Fruit fly (Drosophila melanogaster) whole organism, embryonic: ENCODE measurements around the gene CG5390.

Experiments used
- Awh ChIP-seq: fragments of 200-800 bp; sonication (Bioruptor generic); IDR thresholded peaks from 2 replicates; pipeline ENCODE4, ENCODE4 v1.3.6; 2022; ENCODE audit warnings: missing biosample characterization, missing genetic modification characterization
- CG10462 ChIP-seq: fragments of 200-800 bp; sonication (Bioruptor generic); optimal IDR thresholded peaks from 2 replicates; lab custom pipeline; 2016; ENCODE audit warnings: missing biosample characterization, missing genetic modification characterization
- CG11247 ChIP-seq: fragments of 200-800 bp; sonication (Bioruptor generic); IDR thresholded peaks from 2 replicates; pipeline ENCODE4 v1.3.6; 2022; ENCODE audit warnings: missing biosample characterization, missing genetic modification characterization
- CG11723 ChIP-seq: fragments of 200-800 bp; sonication (Bioruptor generic); optimal IDR thresholded peaks from 2 replicates; lab custom pipeline; 2017; ENCODE audit warnings: missing biosample characterization, mild to moderate bottlenecking, missing genetic modification characterization
- CG13287 ChIP-seq: fragments of 200-800 bp; sonication (Bioruptor generic); IDR thresholded peaks from 2 replicates; pipeline ENCODE4 v1.3.6; 2022; ENCODE audit warnings: missing biosample characterization, missing genetic modification characterization; ENCODE audit not compliant: partially characterized antibody
- CG13624 ChIP-seq: fragments of 200-800 bp; sonication (Bioruptor generic); optimal IDR thresholded peaks from 2 replicates; lab custom pipeline; 2016; ENCODE audit warnings: missing biosample characterization, missing genetic modification characterization
- CG1603 ChIP-seq: fragments of 200-800 bp; sonication (Bioruptor generic); optimal IDR thresholded peaks from 2 replicates; lab custom pipeline; 2019; ENCODE audit warnings: missing biosample characterization, mild to moderate bottlenecking, missing genetic modification characterization, moderate library complexity
- CG30020 ChIP-seq: fragments of 200-800 bp; optimal IDR thresholded peaks from 2 replicates; lab custom pipeline; 2019; ENCODE audit warnings: missing biosample characterization, mild to moderate bottlenecking, missing genetic modification characterization, moderate library complexity
- CG31441 ChIP-seq: fragments of 200-800 bp; sonication (Bioruptor generic); IDR thresholded peaks from 2 replicates; pipeline ENCODE4 v1.3.6; 2022; ENCODE audit warnings: missing biosample characterization, missing genetic modification characterization
- CG34224 ChIP-seq: fragments of 200-800 bp; sonication (Bioruptor generic); IDR thresholded peaks from 3 replicates; pipeline ENCODE4 v1.3.6; 2022; ENCODE audit warnings: missing biosample characterization, missing genetic modification characterization; ENCODE audit not compliant: partially characterized antibody
- CG4617 ChIP-seq: fragments of 200-800 bp; sonication (Bioruptor generic); optimal IDR thresholded peaks from 3 replicates; lab custom pipeline; 2016; ENCODE audit warnings: missing biosample characterization, missing genetic modification characterization, borderline replicate concordance
- CG5180 ChIP-seq: fragments of 200-800 bp; sonication (Bioruptor generic); optimal IDR thresholded peaks from 3 replicates; lab custom pipeline; 2017; ENCODE audit warnings: missing biosample characterization, missing genetic modification characterization, mild to moderate bottlenecking, moderate library complexity, missing genetic modification reagents
- CG6254 ChIP-seq: fragments of 200-800 bp; sonication (Bioruptor generic); optimal IDR thresholded peaks from 3 replicates; lab custom pipeline; 2017; ENCODE audit warnings: mild to moderate bottlenecking, missing biosample characterization, missing genetic modification reagents, missing genetic modification characterization
- CG6765 ChIP-seq: fragments of 200-800 bp; sonication (Bioruptor generic); optimal IDR thresholded peaks from 3 replicates; lab custom pipeline; 2017; ENCODE audit warnings: missing biosample characterization, mild to moderate bottlenecking, missing genetic modification characterization
- CG7987 ChIP-seq: fragments of 200-800 bp; sonication (Bioruptor generic); optimal IDR thresholded peaks from 2 replicates; lab custom pipeline; 2018; ENCODE audit warnings: missing biosample characterization, mild to moderate bottlenecking, missing genetic modification characterization, moderate library complexity
- CG8290 ChIP-seq, 3 experiments: fragments of 200-800 bp; sonication (Bioruptor generic); optimal IDR thresholded peaks; 2 replicates each; lab custom pipeline; 2016 to 2019; ENCODE audit warnings: missing biosample characterization in 3 of 3, missing genetic modification characterization in 3 of 3, mild to moderate bottlenecking in 2 of 3, moderate library complexity in 1 of 3
- CG8478 ChIP-seq: fragments of >200 bp; optimal IDR thresholded peaks from 2 replicates; lab custom pipeline; 2018
- CG8944 ChIP-seq: fragments of 200-800 bp; sonication (Bioruptor generic); optimal IDR thresholded peaks from 3 replicates; lab custom pipeline; 2016; ENCODE audit warnings: missing biosample characterization, missing genetic modification characterization
- CG9437 ChIP-seq: fragments of 200-800 bp; sonication (Bioruptor generic); optimal IDR thresholded peaks from 2 replicates; lab custom pipeline; 2018; ENCODE audit warnings: missing biosample characterization, mild to moderate bottlenecking, missing genetic modification characterization
- CG9932 ChIP-seq: fragments of 200-800 bp; sonication (Bioruptor generic); IDR thresholded peaks from 2 replicates; pipeline ENCODE4 v1.3.6; 2022; ENCODE audit warnings: missing biosample characterization, missing genetic modification characterization
- CHES-1-like ChIP-seq: fragments of 200-800 bp; sonication (Bioruptor generic); optimal IDR thresholded peaks from 2 replicates; lab custom pipeline; 2016; ENCODE audit warnings: missing biosample characterization, missing genetic modification characterization
- D19A ChIP-seq: fragments of 200-800 bp; optimal IDR thresholded peaks from 3 replicates; lab custom pipeline; 2019; ENCODE audit warnings: missing biosample characterization, mild to moderate bottlenecking, missing genetic modification characterization, moderate library complexity
- Dbx ChIP-seq: fragments of 200-800 bp; sonication (Bioruptor generic); IDR thresholded peaks from 3 replicates; pipeline ENCODE4 v1.3.6; 2022; ENCODE audit warnings: missing biosample characterization, missing genetic modification characterization
- Doc3 ChIP-seq: fragments of 200-800 bp; sonication (Bioruptor generic); IDR thresholded peaks from 3 replicates; pipeline ENCODE4 v1.3.6; 2022; ENCODE audit warnings: missing biosample characterization, missing genetic modification characterization; ENCODE audit not compliant: partially characterized antibody
- Dp ChIP-seq: fragments of 200-800 bp; sonication (Bioruptor generic); optimal IDR thresholded peaks from 2 replicates; lab custom pipeline; 2018; ENCODE audit warnings: missing biosample characterization, mild to moderate bottlenecking, missing genetic modification characterization, moderate library complexity
- E2f1 ChIP-seq: fragments of 200-800 bp; sonication (Bioruptor generic); IDR thresholded peaks from 2 replicates; pipeline ENCODE4 v1.3.6; 2022; ENCODE audit warnings: missing biosample characterization, missing genetic modification characterization
- HmgZ ChIP-seq: fragments of 200-800 bp; sonication (Bioruptor generic); optimal IDR thresholded peaks from 2 replicates; lab custom pipeline; 2018; ENCODE audit warnings: missing biosample characterization, mild to moderate bottlenecking, missing genetic modification characterization
- Hmx ChIP-seq: fragments of 200-800 bp; sonication (Bioruptor generic); optimal IDR thresholded peaks from 2 replicates; lab custom pipeline; 2016; ENCODE audit warnings: missing biosample characterization, missing genetic modification characterization
- Med ChIP-seq: fragments of 200-800 bp; sonication (Bioruptor generic); peaks from one replicate; lab custom pipeline; 2016; ENCODE audit warnings: missing biosample characterization, missing genetic modification characterization, mild to moderate bottlenecking, inconsistent platforms, moderate library complexity
- Meics ChIP-seq: fragments of 200-800 bp; sonication (Bioruptor generic); optimal IDR thresholded peaks from 2 replicates; lab custom pipeline; 2017; ENCODE audit warnings: missing biosample characterization, mild to moderate bottlenecking, missing genetic modification characterization
- cad ChIP-seq: fragments of >200 bp; optimal IDR thresholded peaks from 2 replicates; lab custom pipeline; 2017; ENCODE audit warnings: missing biosample characterization, missing genetic modification characterization
- da ChIP-seq: fragments of 200-800 bp; sonication (Bioruptor generic); optimal IDR thresholded peaks from 2 replicates; lab custom pipeline; 2016; ENCODE audit warnings: missing biosample characterization, missing genetic modification characterization
- dm ChIP-seq: fragments of 200-800 bp; sonication (Bioruptor generic); optimal IDR thresholded peaks from 3 replicates; lab custom pipeline; 2016; ENCODE audit warnings: missing biosample characterization, missing genetic modification characterization
- dmrt99B ChIP-seq: fragments of 200-800 bp; sonication (Bioruptor generic); optimal IDR thresholded peaks from 2 replicates; lab custom pipeline; 2018; ENCODE audit warnings: missing biosample characterization, mild to moderate bottlenecking, missing genetic modification characterization, moderate library complexity
- esg ChIP-seq: fragments of 200-800 bp; sonication (Bioruptor generic); conservative IDR thresholded peaks from 2 replicates; pipeline ENCODE4 v1.3.6; 2022; ENCODE audit warnings: missing biosample characterization, missing genetic modification characterization
- eve ChIP-seq, 2 experiments: fragments of >200 bp; optimal IDR thresholded peaks; 2 replicates each; lab custom pipeline; 2017; ENCODE audit warnings: missing biosample characterization in 2 of 2, missing genetic modification characterization in 2 of 2
- fd102C ChIP-seq: fragments of 200-800 bp; sonication (Bioruptor generic); optimal IDR thresholded peaks from 2 replicates; lab custom pipeline; 2018; ENCODE audit warnings: missing biosample characterization, mild to moderate bottlenecking, missing genetic modification characterization, moderate library complexity
- fru ChIP-seq: fragments of >200 bp; optimal IDR thresholded peaks from 2 replicates; lab custom pipeline; 2017
- gfzf ChIP-seq: fragments of 200-800 bp; sonication (Bioruptor generic); optimal IDR thresholded peaks from 2 replicates; lab custom pipeline; 2016; ENCODE audit warnings: missing biosample characterization, mild to moderate bottlenecking, missing genetic modification characterization, moderate library complexity
- gsb ChIP-seq: fragments of 200-800 bp; sonication (Bioruptor generic); IDR thresholded peaks from 2 replicates; pipeline ENCODE4 v1.3.6; 2022; ENCODE audit warnings: missing biosample characterization, missing genetic modification characterization
- gt ChIP-seq: fragments of 200-800 bp; sonication (Bioruptor generic); IDR thresholded peaks from 2 replicates; pipeline ENCODE4 v1.3.6; 2022; ENCODE audit warnings: missing biosample characterization, missing genetic modification characterization
- ham ChIP-seq: fragments of 200-800 bp; sonication (Bioruptor generic); IDR thresholded peaks from 2 replicates; pipeline ENCODE4 v1.3.6; 2022; ENCODE audit warnings: missing biosample characterization, missing genetic modification characterization
- hbn ChIP-seq: fragments of 200-800 bp; sonication (Bioruptor generic); IDR thresholded peaks from 2 replicates; pipeline ENCODE4 v1.3.6; 2022; ENCODE audit warnings: missing biosample characterization, missing genetic modification characterization; ENCODE audit not compliant: partially characterized antibody
- jing ChIP-seq: fragments of 200-800 bp; sonication (Bioruptor generic); optimal IDR thresholded peaks from 2 replicates; lab custom pipeline; 2018; ENCODE audit warnings: missing biosample characterization, mild to moderate bottlenecking, missing genetic modification characterization
- lbe ChIP-seq: fragments of 200-800 bp; sonication (Bioruptor generic); optimal IDR thresholded peaks from 2 replicates; lab custom pipeline; 2016; ENCODE audit warnings: missing biosample characterization, mild to moderate bottlenecking, missing genetic modification characterization
- lov ChIP-seq, 2 experiments: fragments of 200-800 bp in 1 of 2; fragments of >200 bp in 1 of 2; sonication (Bioruptor generic) in 1 of 2; IDR thresholded peaks in 1 of 2; optimal IDR thresholded peaks in 1 of 2; 2 replicates in 1 of 2; 3 replicates in 1 of 2; pipeline versions ENCODE4 v1.3.6 to Lab custom; 2017 to 2022; ENCODE audit warnings: missing biosample characterization in 1 of 2, missing genetic modification characterization in 1 of 2
- nau ChIP-seq: fragments of 200-800 bp; sonication (Bioruptor generic); optimal IDR thresholded peaks from 3 replicates; lab custom pipeline; 2017; ENCODE audit warnings: missing biosample characterization, mild to moderate bottlenecking, missing genetic modification characterization, missing genetic modification reagents
- pita ChIP-seq: fragments of 200-800 bp; sonication (Bioruptor generic); optimal IDR thresholded peaks from 2 replicates; lab custom pipeline; 2017; ENCODE audit warnings: missing biosample characterization, mild to moderate bottlenecking, missing genetic modification characterization
- pzg ChIP-seq: fragments of 200-800 bp; sonication (Bioruptor generic); optimal IDR thresholded peaks from 3 replicates; lab custom pipeline; 2018; ENCODE audit warnings: missing biosample characterization, mild to moderate bottlenecking, missing genetic modification characterization, moderate library complexity
- run ChIP-seq: fragments of 200-800 bp; sonication (Bioruptor generic); optimal IDR thresholded peaks from 3 replicates; lab custom pipeline; 2018; ENCODE audit warnings: missing biosample characterization, mild to moderate bottlenecking, missing genetic modification characterization
- usp ChIP-seq: fragments of >200 bp; optimal IDR thresholded peaks from 2 replicates; lab custom pipeline; 2017; ENCODE audit warnings: missing biosample characterization, missing genetic modification characterization

The CG5390 gene

DNA sequence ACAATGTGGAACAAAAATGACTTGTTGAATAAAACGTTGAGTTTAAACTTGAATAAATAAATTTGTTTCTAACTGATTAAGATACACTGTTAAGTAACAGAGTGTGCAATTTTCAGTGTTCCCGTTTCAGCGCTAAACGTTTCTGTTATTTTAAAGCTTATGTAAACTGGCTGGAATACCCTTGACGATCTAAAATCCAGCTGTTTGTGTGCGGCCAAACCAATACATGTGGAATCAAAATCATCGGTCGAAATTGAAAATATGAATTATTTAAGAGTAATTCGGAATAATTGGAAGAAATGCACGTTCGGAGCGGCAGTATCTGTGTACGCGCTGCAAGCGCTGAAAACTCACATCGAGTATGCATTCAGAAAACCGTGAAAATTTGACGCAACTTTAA, 36.5 kb downstream of the CG5390 start, which contains the start of gene Mulk (continued):
- TF ChIP-seq CG7987 (GFP tag; lab: Kevin White, UChicago) (no peak), fd102C (no peak), Dbx (GFP tag; lab: Robert Waterston, UW) (no peak), Dp (GFP tag; lab: Kevin White, UChicago) (no peak), gt (GFP tag; lab: Robert Waterston, UW) (no peak), Awh (GFP tag; lab: Robert Waterston, UW) (no peak), pzg (GFP tag; lab: Kevin White, UChicago) (peak; percentile 31), nau (no peak), CG9932 (GFP tag; lab: Robert Waterston, UW) (no peak), CG5180 (GFP tag; lab: Kevin White, UChicago) (peak; percentile 40), lbe (GFP tag; lab: Kevin White, UChicago) (no peak), CG30020 (tag; lab: Kevin White, UChicago) (peak; percentile 90), CG8290 (GFP tag; optimal IDR thresholded peaks at IDR 0.05; lab: Kevin White, UChicago) (no peak), CG8290 (tag; optimal IDR thresholded peaks at IDR 0.05; lab: Kevin White, UChicago) (no peak), eve (GFP tag; optimal IDR thresholded peaks at IDR 0.05; lab: Kevin White, UChicago) (peak in 1 of 2 experiments; percentile 40), dmrt99B (no peak), Med (no peak), CG6254 (GFP tag; lab: Kevin White, UChicago) (no peak), hbn (GFP tag; lab: Robert Waterston, UW) (peak; percentile 36; the same call in 1 of the 2 replicates), dm (GFP tag; lab: Kevin White, UChicago) (peak; percentile 19), CG4617 (GFP tag; lab: Kevin White, UChicago) (peak; percentile 5), CG8478 (lab: Kevin White, UChicago) (no peak), Meics (GFP tag; lab: Kevin White, UChicago) (no peak), fru (lab: Kevin White, UChicago) (no peak), CG1603 (tag; lab: Kevin White, UChicago) (peak; percentile 95), CG10462 (GFP tag; lab: Kevin White, UChicago) (no peak), HmgZ (tag; lab: Kevin White, UChicago) (peak; percentile 10), esg (GFP tag; lab: Robert Waterston, UW) (no peak)

dm6 chr2L:10268688-10269087, 37.7 kb downstream of the CG5390 start, which contains the start of gene CG4957:
CG4957 (plus strand) TSS chr2L:10268872.
- no peak for TF ChIP-seq E2f1
- no peak for TF ChIP-seq run (tag; lab: Kevin White, UChicago)
- no peak for TF ChIP-seq gsb (GFP tag; lab: Robert Waterston, UW)
- TF ChIP-seq D19A = no peak
- no peak for TF ChIP-seq CG8944
- no peak for TF ChIP-seq da (GFP tag; lab: Kevin White, UChicago)
- no peak for TF ChIP-seq Doc3 (GFP tag; lab: Robert Waterston, UW)
- TF ChIP-seq pita = no peak
- no peak for TF ChIP-seq ham (GFP tag; lab: Robert Waterston, UW)
- TF ChIP-seq CG9437 = no peak
- no peak for TF ChIP-seq CHES-1-like (GFP tag; lab: Kevin White, UChicago)
- TF ChIP-seq CG13287 = no peak
- TF ChIP-seq CG11723 = no peak
- no peak for TF ChIP-seq Hmx
- TF ChIP-seq lov (optimal IDR thresholded peaks at IDR 0.05; lab: Kevin White, UChicago) = no peak
- TF ChIP-seq lov (GFP tag; IDR thresholded peaks at IDR 0.05; lab: Robert Waterston, UW) = no peak
- TF ChIP-seq cad (GFP tag; lab: Kevin White, UChicago) = no peak
- no peak for TF ChIP-seq CG31441 (GFP tag; lab: Robert Waterston, UW)
- no peak for TF ChIP-seq usp
- TF ChIP-seq CG34224 (GFP tag; lab: Robert Waterston, UW) = 0 out of 3 replicates have a peak, but pooled peaks have one; percentile 14
- no peak for TF ChIP-seq CG13624 (GFP tag; lab: Kevin White, UChicago)
- no peak for TF ChIP-seq CG6765 (GFP tag; lab: Kevin White, UChicago)
- TF ChIP-seq CG11247 (GFP tag; lab: Robert Waterston, UW) = no peak
- TF ChIP-seq jing (GFP tag; lab: Kevin White, UChicago) = no peak
- peak; percentile 70 for TF ChIP-seq gfzf
